Worm (Caenorhabditis elegans) whole organism, L3 larva: Measurements from ENCODE around the gene K05F6.8.
"Not testable (repeated sequence)": the region's sequence is repeated elsewhere in the genome, so short reads cannot be mapped to it uniquely, and the experiment has no call there.

ENCODE experiments used
- R02D3.7 ChIP-seq: fragments of 150-350 bp; optimal IDR thresholded peaks from 2 replicates; lab custom pipeline; 2014; ENCODE audit warnings: missing biosample characterization, missing genetic modification characterization
- aly-2 ChIP-seq: fragments of 150-350 bp; optimal IDR thresholded peaks from 2 replicates; lab custom pipeline; 2014; ENCODE audit warnings: missing biosample characterization, missing genetic modification characterization
- ama-1 ChIP-seq: fragments of 150-350 bp; optimal IDR thresholded peaks from 2 replicates; lab custom pipeline; 2018
- ceh-16 ChIP-seq: sonication (generic microtip); optimal IDR thresholded peaks from 2 replicates; lab custom pipeline; 2017; ENCODE audit warnings: missing biosample characterization, missing genetic modification characterization
- ceh-28 ChIP-seq: fragments of 150-350 bp; optimal IDR thresholded peaks from 2 replicates; lab custom pipeline; 2014; ENCODE audit warnings: missing biosample characterization, missing genetic modification reagents, missing genetic modification characterization
- ceh-82 ChIP-seq: fragments of 150-350 bp; optimal IDR thresholded peaks from 2 replicates; lab custom pipeline; 2014; ENCODE audit warnings: missing biosample characterization, missing genetic modification characterization
- egl-27 ChIP-seq: sonication (generic microtip); optimal IDR thresholded peaks from 4 replicates; lab custom pipeline; 2017; ENCODE audit warnings: missing biosample characterization, missing genetic modification reagents, missing genetic modification characterization
- egl-5 ChIP-seq: fragments of 150-350 bp; optimal IDR thresholded peaks from 2 replicates; lab custom pipeline; 2017; ENCODE audit warnings: missing biosample characterization, missing genetic modification reagents, missing genetic modification characterization, inconsistent platforms
- eor-1 ChIP-seq, 2 experiments: fragments of 150-350 bp; optimal IDR thresholded peaks; 2 replicates each; lab custom pipeline; 2014 to 2018; ENCODE audit warnings: missing biosample characterization in 2 of 2, missing genetic modification characterization in 2 of 2
- fkh-10 ChIP-seq: sonication (generic microtip); optimal IDR thresholded peaks from 2 replicates; lab custom pipeline; 2017; ENCODE audit warnings: missing biosample characterization, missing genetic modification reagents, missing genetic modification characterization
- fkh-2 ChIP-seq: fragments of 150-350 bp; optimal IDR thresholded peaks from 2 replicates; lab custom pipeline; 2014; ENCODE audit warnings: missing biosample characterization, missing genetic modification reagents, missing genetic modification characterization
- hmg-11 ChIP-seq: sonication (generic microtip); optimal IDR thresholded peaks from 2 replicates; lab custom pipeline; 2016; ENCODE audit warnings: missing genetic modification characterization, missing compliant biosample characterization
- jun-1 ChIP-seq: fragments of 150-350 bp; optimal IDR thresholded peaks from 2 replicates; lab custom pipeline; 2014; ENCODE audit warnings: missing biosample characterization, missing genetic modification reagents, missing genetic modification characterization
- lin-15B ChIP-seq: fragments of 150-350 bp; optimal IDR thresholded peaks from 2 replicates; lab custom pipeline; 2014; ENCODE audit warnings: missing biosample characterization, missing genetic modification characterization
- lin-39 ChIP-seq: fragments of 150-350 bp; optimal IDR thresholded peaks from 2 replicates; lab custom pipeline; 2018; ENCODE audit warnings: missing biosample characterization, missing genetic modification reagents, missing genetic modification characterization
- mml-1 ChIP-seq: fragments of 150-350 bp; sonication (generic microtip); optimal IDR thresholded peaks from 3 replicates; lab custom pipeline; 2014; ENCODE audit warnings: missing biosample characterization, missing genetic modification characterization
- nhr-11 ChIP-seq: fragments of 150-350 bp; optimal IDR thresholded peaks from 2 replicates; lab custom pipeline; 2014; ENCODE audit warnings: missing biosample characterization, missing genetic modification characterization
- nhr-237 ChIP-seq: fragments of 150-350 bp; optimal IDR thresholded peaks from 2 replicates; lab custom pipeline; 2014; ENCODE audit warnings: missing biosample characterization, missing genetic modification characterization
- nhr-25 ChIP-seq: sonication (generic microtip); optimal IDR thresholded peaks from 2 replicates; lab custom pipeline; 2017; ENCODE audit warnings: missing biosample characterization, missing genetic modification characterization
- nhr-28 ChIP-seq: fragments of 150-350 bp; optimal IDR thresholded peaks from 2 replicates; lab custom pipeline; 2014; ENCODE audit warnings: missing biosample characterization, missing genetic modification characterization
- nhr-67 ChIP-seq: fragments of 150-350 bp; optimal IDR thresholded peaks from 2 replicates; lab custom pipeline; 2014; ENCODE audit warnings: missing biosample characterization, missing genetic modification characterization
- pha-4 ChIP-seq: fragments of 150-350 bp; optimal IDR thresholded peaks from 2 replicates; lab custom pipeline; 2014; ENCODE audit warnings: missing biosample characterization, missing genetic modification reagents, missing genetic modification characterization
- pqm-1 ChIP-seq: fragments of 150-350 bp; optimal IDR thresholded peaks from 2 replicates; lab custom pipeline; 2017; ENCODE audit warnings: missing biosample characterization, missing genetic modification characterization, inconsistent platforms
- sea-2 ChIP-seq: fragments of 150-350 bp; sonication (generic microtip); optimal IDR thresholded peaks from 4 replicates; lab custom pipeline; 2014; ENCODE audit warnings: missing biosample characterization, missing genetic modification reagents, missing genetic modification characterization
- skn-1 ChIP-seq: fragments of 150-350 bp; optimal IDR thresholded peaks from 2 replicates; lab custom pipeline; 2014; ENCODE audit warnings: missing biosample characterization, missing genetic modification characterization
- unc-39 ChIP-seq: sonication (generic microtip); optimal IDR thresholded peaks from 4 replicates; lab custom pipeline; 2017; ENCODE audit warnings: missing biosample characterization, missing genetic modification characterization
- unc-62 ChIP-seq: fragments of 150-350 bp; sonication (generic microtip); optimal IDR thresholded peaks from 4 replicates; lab custom pipeline; 2014; ENCODE audit warnings: missing biosample characterization, missing genetic modification reagents, missing genetic modification characterization
- zag-1 ChIP-seq: fragments of 150-350 bp; optimal IDR thresholded peaks from 2 replicates; lab custom pipeline; 2014; ENCODE audit warnings: missing biosample characterization, missing genetic modification characterization
- ztf-11 ChIP-seq: fragments of 150-350 bp; optimal IDR thresholded peaks from 2 replicates; lab custom pipeline; 2014; ENCODE audit warnings: missing biosample characterization, missing genetic modification characterization
- ztf-4 ChIP-seq: fragments of 150-350 bp; optimal IDR thresholded peaks from 2 replicates; lab custom pipeline; 2014; ENCODE audit warnings: missing biosample characterization, missing genetic modification characterization

Gene K05F6.8

DNA sequence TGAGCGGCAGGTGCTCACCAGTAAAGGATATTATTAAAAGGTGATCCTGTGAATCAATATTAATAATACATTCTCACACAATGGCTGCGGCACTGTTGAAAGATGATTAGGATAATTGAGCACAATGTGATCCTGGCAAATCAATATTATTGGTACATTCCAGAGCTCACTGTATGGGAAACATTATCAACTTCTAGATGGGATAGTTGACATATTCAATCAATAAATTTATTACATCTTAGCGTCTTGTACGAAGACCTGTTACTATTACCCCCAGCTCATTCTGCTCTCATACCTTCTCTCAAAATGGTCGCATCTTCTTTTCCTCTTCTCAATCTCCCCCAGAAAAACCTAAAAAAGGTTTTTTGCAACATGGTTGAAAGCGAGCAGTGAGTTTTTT is 668 bp upstream of the K05F6.8 start, which contains the start of gene fbxb-49:
Gene fbxb-49, plus strand, starts transcription at position 301 of the 400 bp plus-strand sequence.
- TF ChIP-seq nhr-67 (tag; lab: Kevin White, UChicago) (no peak), lin-15B (tag; lab: Kevin White, UChicago) (no peak), unc-39 (tag; lab: Kevin White, UChicago) (no peak), fkh-10 (no peak), pqm-1 (tag; lab: Kevin White, UChicago) (no peak), eor-1 (tag; optimal IDR thresholded peaks at IDR 0.05; lab: Kevin White, UChicago) (no peak), ztf-11 (tag; lab: Kevin White, UChicago) (no peak), ama-1 (lab: Kevin White, UChicago) (no peak), hmg-11 (tag; lab: Kevin White, UChicago) (no peak), sea-2 (GFP tag; lab: Kevin White, UChicago) (no peak), ceh-82 (tag; lab: Kevin White, UChicago) (no peak), ceh-28 (tag; lab: Kevin White, UChicago) (no peak), zag-1 (tag; lab: Kevin White, UChicago) (no peak)

DNA sequence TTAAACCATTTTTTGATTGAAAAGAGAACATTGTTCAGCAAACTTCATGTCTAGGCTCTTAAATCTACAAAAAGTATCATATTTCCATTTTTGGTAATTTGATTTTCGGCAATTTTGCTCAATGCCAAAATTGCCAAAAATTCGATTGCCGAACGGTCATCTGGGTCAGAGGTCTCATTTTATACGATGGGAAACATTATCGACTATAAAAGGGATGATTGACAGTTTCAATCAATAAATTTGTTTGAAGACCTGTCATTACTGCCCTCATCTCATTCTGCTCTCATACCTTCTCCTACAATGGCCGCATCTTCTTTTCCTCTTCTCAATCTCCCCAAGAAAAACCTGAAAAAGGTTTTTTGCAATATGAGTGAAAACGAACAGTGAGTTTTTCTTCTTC is 5.7 kb downstream of the K05F6.8 start, which contains the start of gene K05F6.14:
Gene K05F6.14, plus strand, starts transcription at position 301 of the 400 bp plus-strand sequence.
- TF ChIP-seq egl-27 (no peak), aly-2 (no peak), fkh-10 (no peak), ceh-28 (tag; lab: Kevin White, UChicago) (no peak), skn-1 (tag; lab: Kevin White, UChicago) (no peak), hmg-11 (tag; lab: Kevin White, UChicago) (no peak), ztf-4 (tag; lab: Kevin White, UChicago) (no peak)

- TF ChIP-seq nhr-67 (tag; lab: Kevin White, UChicago) (no peak), mml-1 (tag; lab: Kevin White, UChicago) (no peak), sea-2 (GFP tag; lab: Kevin White, UChicago) (no peak), aly-2 (no peak), nhr-28 (tag; lab: Kevin White, UChicago) (no peak), ztf-4 (tag; lab: Kevin White, UChicago) (no peak), nhr-25 (tag; lab: Kevin White, UChicago) (no peak), nhr-11 (no peak), fkh-2 (tag; lab: Kevin White, UChicago) (no peak), jun-1 (tag; lab: Kevin White, UChicago) (no peak), zag-1 (tag; lab: Kevin White, UChicago) (no peak), pqm-1 (tag; lab: Kevin White, UChicago) (no peak), R02D3.7 (tag; lab: Kevin White, UChicago) (no peak), skn-1 (tag; lab: Kevin White, UChicago) (no peak), eor-1 (tag; optimal IDR thresholded peaks at IDR 0.05; lab: Kevin White, UChicago) (no peak), unc-62 (GFP tag; lab: Kevin White, UChicago) (no peak), lin-39 (tag; lab: Kevin White, UChicago) (no peak), pha-4 (tag; lab: Kevin White, UChicago) (no peak), ceh-16 (tag; lab: Kevin White, UChicago) (no peak)
- TF ChIP-seq, all 47 proteins: peak for 0
These were observed 6.7 kb downstream of the K05F6.8 start for ce11 chrII:1560839-1561238.

- not testable (repeated sequence) for TF ChIP-seq pqm-1 (tag; lab: Kevin White, UChicago); eor-1 (tag; optimal IDR thresholded peaks at IDR 0.05; lab: Kevin White, UChicago); nhr-237 (tag; lab: Kevin White, UChicago)
These were observed 11.3 kb downstream of the K05F6.8 start, which contains the start of the genes fbxb-54 and fbxb-50 for ce11 chrII:1556217-1556616. fbxb-54 (minus strand) TSS chrII:1556317. fbxb-50 (plus strand) TSS chrII:1556443.

DNA sequence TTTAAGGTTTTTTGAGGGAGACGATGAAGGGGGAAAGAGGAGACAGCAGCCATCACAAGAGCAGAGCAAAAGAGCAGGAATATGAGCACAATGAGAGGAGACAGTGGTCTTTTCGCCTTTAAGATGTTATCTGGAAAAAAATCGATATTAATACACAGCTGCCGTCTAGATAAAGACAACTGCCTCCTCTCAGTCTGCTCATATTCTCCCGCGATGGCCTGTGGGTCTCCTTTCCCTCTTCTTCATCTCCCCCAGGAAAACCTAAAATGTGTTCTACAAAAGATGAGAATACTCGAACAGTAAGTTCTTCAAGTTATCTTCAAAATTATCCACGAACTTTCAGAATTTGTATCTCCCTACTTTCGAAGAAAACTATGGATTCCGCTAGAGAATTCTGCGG is 17.0 kb downstream of the K05F6.8 start, which contains the start of the genes fbxb-52 and fbxb-51:
Gene fbxb-52, minus strand, starts transcription at position 101 of the 400 bp plus-strand sequence.
Gene fbxb-51, plus strand, starts transcription at position 212 of the 400 bp plus-strand sequence.
- TF ChIP-seq egl-5 (tag; lab: Kevin White, UChicago) (no peak), sea-2 (GFP tag; lab: Kevin White, UChicago) (no peak), zag-1 (tag; lab: Kevin White, UChicago) (no peak), jun-1 (tag; lab: Kevin White, UChicago) (no peak), ceh-16 (tag; lab: Kevin White, UChicago) (no peak), hmg-11 (tag; lab: Kevin White, UChicago) (no peak), fkh-10 (no peak), ztf-4 (tag; lab: Kevin White, UChicago) (no peak), lin-15B (tag; lab: Kevin White, UChicago) (no peak), nhr-11 (no peak)
